Worm (Caenorhabditis elegans): Measurements from ENCODE around the gene F39E9.14.

- TF ChIP-seq ama-1 (optimal IDR thresholded peaks at IDR 0.05) (no peak), sem-4 (tag; optimal IDR thresholded peaks at IDR 0.05) (no peak), unc-62 (GFP tag; optimal IDR thresholded peaks at IDR 0.05) (no peak), ztf-4 (tag; optimal IDR thresholded peaks at IDR 0.05) (no peak), gmeb-1 (tag; optimal IDR thresholded peaks at IDR 0.05) (no peak), sma-9 (GFP tag; optimal IDR thresholded peaks at IDR 0.05) (no peak), sma-9 (tag; optimal IDR thresholded peaks at IDR 0.05) (no peak), mdl-1 (tag; optimal IDR thresholded peaks at IDR 0.05) (no peak)
Measured at ce11 chrII:3267815-3268214, 22.6 kb downstream of the F39E9.14 start.

All from whole organism, L2 larva.